Fruit fly (Drosophila melanogaster) whole organism, embryonic: ENCODE data around the gene SCOT.

ENCODE experiments used
- CG10321 ChIP-seq: fragments of 200-800 bp; sonication (Bioruptor generic); IDR thresholded peaks from 2 replicates; pipeline ENCODE4 v1.3.6; 2022; ENCODE audit warnings: missing biosample characterization, missing genetic modification characterization
- CG10654 ChIP-seq: fragments of 200-800 bp; sonication (Bioruptor generic); optimal IDR thresholded peaks from 2 replicates; lab custom pipeline; 2016; ENCODE audit warnings: missing biosample characterization, missing genetic modification characterization
- CG14667 ChIP-seq: fragments of 200-800 bp; sonication (Bioruptor generic); IDR thresholded peaks from 2 replicates; pipeline ENCODE4 v1.3.6; 2022; ENCODE audit warnings: missing biosample characterization, missing genetic modification characterization
- CG14860 ChIP-seq: fragments of 200-800 bp; sonication (Bioruptor generic); IDR thresholded peaks from 3 replicates; pipeline ENCODE4 v1.3.6; 2022; ENCODE audit warnings: missing biosample characterization, missing genetic modification characterization; ENCODE audit not compliant: partially characterized antibody
- CG15696 ChIP-seq: fragments of 200-800 bp; sonication (Bioruptor generic); optimal IDR thresholded peaks from 2 replicates; lab custom pipeline; 2019; ENCODE audit warnings: missing biosample characterization, mild to moderate bottlenecking, missing genetic modification characterization, moderate library complexity
- CG1792 ChIP-seq: fragments of 200-800 bp; sonication (Bioruptor generic); optimal IDR thresholded peaks from 2 replicates; lab custom pipeline; 2016; ENCODE audit warnings: missing biosample characterization, missing genetic modification characterization
- CG18262 ChIP-seq: fragments of 200-800 bp; optimal IDR thresholded peaks from 3 replicates; lab custom pipeline; 2019; ENCODE audit warnings: missing biosample characterization, mild to moderate bottlenecking, missing genetic modification characterization, moderate library complexity
- CG18476 ChIP-seq: fragments of 200-800 bp; sonication (Bioruptor generic); optimal IDR thresholded peaks from 2 replicates; lab custom pipeline; 2016; ENCODE audit warnings: missing biosample characterization, mild to moderate bottlenecking, missing genetic modification characterization
- CG2129 ChIP-seq: fragments of 200-800 bp; sonication (Bioruptor generic); IDR thresholded peaks from 2 replicates; pipeline ENCODE4 v1.3.6; 2022; ENCODE audit warnings: missing biosample characterization, missing genetic modification characterization; ENCODE audit not compliant: partially characterized antibody
- CG34376 ChIP-seq: fragments of 200-800 bp; sonication (Bioruptor generic); optimal IDR thresholded peaks from 2 replicates; lab custom pipeline; 2018; ENCODE audit warnings: missing biosample characterization, mild to moderate bottlenecking, missing genetic modification characterization
- CG4328 ChIP-seq: fragments of 200-800 bp; sonication (Bioruptor generic); optimal IDR thresholded peaks from 3 replicates; lab custom pipeline; 2017; ENCODE audit warnings: missing biosample characterization, missing genetic modification reagents, missing genetic modification characterization
- CG6765 ChIP-seq: fragments of 200-800 bp; sonication (Bioruptor generic); optimal IDR thresholded peaks from 3 replicates; lab custom pipeline; 2017; ENCODE audit warnings: missing biosample characterization, mild to moderate bottlenecking, missing genetic modification characterization
- CG7372 ChIP-seq: fragments of 200-800 bp; sonication (Bioruptor generic); IDR thresholded peaks from 2 replicates; pipeline ENCODE4 v1.3.6; 2022; ENCODE audit warnings: missing biosample characterization, missing genetic modification characterization
- CG8290 ChIP-seq, 3 experiments: fragments of 200-800 bp; sonication (Bioruptor generic); optimal IDR thresholded peaks; 2 replicates each; lab custom pipeline; 2016 to 2019; ENCODE audit warnings: missing biosample characterization in 3 of 3, missing genetic modification characterization in 3 of 3, mild to moderate bottlenecking in 2 of 3, moderate library complexity in 1 of 3
- CG9215 ChIP-seq: fragments of 200-800 bp; sonication (Bioruptor generic); IDR thresholded peaks from 2 replicates; pipeline ENCODE4 v1.3.6; 2022; ENCODE audit warnings: missing biosample characterization, missing genetic modification characterization
- CG9609 ChIP-seq: fragments of 200-800 bp; sonication (Bioruptor generic); optimal IDR thresholded peaks from 3 replicates; lab custom pipeline; 2016; ENCODE audit warnings: missing biosample characterization, missing genetic modification characterization
- CG9876 ChIP-seq: fragments of 200-800 bp; sonication (Bioruptor generic); optimal IDR thresholded peaks from 2 replicates; lab custom pipeline; 2016; ENCODE audit warnings: missing biosample characterization, missing genetic modification characterization
- CG9932 ChIP-seq: fragments of 200-800 bp; sonication (Bioruptor generic); IDR thresholded peaks from 2 replicates; pipeline ENCODE4 v1.3.6; 2022; ENCODE audit warnings: missing biosample characterization, missing genetic modification characterization
- CHES-1-like ChIP-seq: fragments of 200-800 bp; sonication (Bioruptor generic); optimal IDR thresholded peaks from 2 replicates; lab custom pipeline; 2016; ENCODE audit warnings: missing biosample characterization, missing genetic modification characterization
- Gsc ChIP-seq: fragments of 200-800 bp; sonication (Bioruptor generic); IDR thresholded peaks from 2 replicates; pipeline ENCODE4 v1.3.6; 2022; ENCODE audit warnings: missing biosample characterization, missing genetic modification characterization
- Gug ChIP-seq: fragments of 200-800 bp; sonication (Bioruptor generic); IDR thresholded peaks from 4 replicates; pipeline ENCODE4 v1.3.6; 2022; ENCODE audit warnings: missing biosample characterization, missing genetic modification characterization
- H15 ChIP-seq: fragments of 200-800 bp; sonication (Bioruptor generic); IDR thresholded peaks from 3 replicates; pipeline ENCODE4 v1.3.6; 2022; ENCODE audit warnings: missing biosample characterization, missing genetic modification characterization
- Hand ChIP-seq: fragments of 200-800 bp; sonication (Bioruptor generic); optimal IDR thresholded peaks from 2 replicates; lab custom pipeline; 2017; ENCODE audit warnings: mild to moderate bottlenecking, missing biosample characterization, missing genetic modification reagents, missing genetic modification characterization
- MTF-1 ChIP-seq: fragments of 200-800 bp; sonication (Bioruptor generic); optimal IDR thresholded peaks from 2 replicates; lab custom pipeline; 2018; ENCODE audit warnings: missing biosample characterization, mild to moderate bottlenecking, missing genetic modification characterization, borderline replicate concordance
- Neu2 ChIP-seq: fragments of 200-800 bp; sonication (Bioruptor generic); optimal IDR thresholded peaks from 3 replicates; lab custom pipeline; 2016; ENCODE audit warnings: missing biosample characterization, missing genetic modification characterization, borderline replicate concordance
- Nf-YA ChIP-seq: fragments of 200-800 bp; sonication (Bioruptor generic); IDR thresholded peaks from 2 replicates; pipeline ENCODE4 v1.3.6; 2022; ENCODE audit warnings: missing biosample characterization, missing genetic modification characterization
- PHDP ChIP-seq: fragments of 200-800 bp; sonication (Bioruptor generic); optimal IDR thresholded peaks from 3 replicates; lab custom pipeline; 2018; ENCODE audit warnings: missing biosample characterization, mild to moderate bottlenecking, missing genetic modification characterization, moderate library complexity
- Rfx ChIP-seq: fragments of 200-800 bp; sonication (Bioruptor generic); IDR thresholded peaks from 2 replicates; pipeline ENCODE4 v1.3.6; 2022; ENCODE audit warnings: missing biosample characterization, missing genetic modification characterization
- Spps ChIP-seq: fragments of 200-800 bp; sonication (Bioruptor generic); optimal IDR thresholded peaks from 2 replicates; lab custom pipeline; 2018; ENCODE audit warnings: missing biosample characterization, mild to moderate bottlenecking, missing genetic modification characterization
- TFAM ChIP-seq: fragments of 200-800 bp; sonication (Bioruptor generic); optimal IDR thresholded peaks from 2 replicates; lab custom pipeline; 2017; ENCODE audit warnings: missing biosample characterization, missing genetic modification characterization, inconsistent platforms
- al ChIP-seq: fragments of 200-800 bp; sonication (Bioruptor generic); IDR thresholded peaks from 2 replicates; pipeline ENCODE4 v1.3.6; 2022; ENCODE audit warnings: missing biosample characterization, missing genetic modification characterization
- ash1 ChIP-seq: fragments of 200-800 bp; sonication (Bioruptor generic); optimal IDR thresholded peaks from 2 replicates; lab custom pipeline; 2018; ENCODE audit warnings: missing biosample characterization, mild to moderate bottlenecking, missing genetic modification characterization
- bbx ChIP-seq: fragments of 200-800 bp; sonication (Bioruptor generic); IDR thresholded peaks from 2 replicates; pipeline ENCODE4 v1.3.6; 2022; ENCODE audit warnings: missing biosample characterization, missing genetic modification characterization; ENCODE audit not compliant: partially characterized antibody
- dimm ChIP-seq: fragments of 200-800 bp; sonication (Bioruptor generic); IDR thresholded peaks from 2 replicates; pipeline ENCODE4 v1.3.6; 2022; ENCODE audit warnings: missing biosample characterization, missing genetic modification characterization
- emc ChIP-seq: fragments of 200-800 bp; sonication (Bioruptor generic); optimal IDR thresholded peaks from 2 replicates; lab custom pipeline; 2016; ENCODE audit warnings: missing biosample characterization, missing genetic modification characterization
- fd102C ChIP-seq: fragments of 200-800 bp; sonication (Bioruptor generic); optimal IDR thresholded peaks from 2 replicates; lab custom pipeline; 2018; ENCODE audit warnings: missing biosample characterization, mild to moderate bottlenecking, missing genetic modification characterization, moderate library complexity
- gro ChIP-seq: fragments of 200-800 bp; sonication (Bioruptor generic); optimal IDR thresholded peaks from 2 replicates; lab custom pipeline; 2016; ENCODE audit warnings: missing biosample characterization, missing genetic modification characterization
- gsb ChIP-seq: fragments of 200-800 bp; sonication (Bioruptor generic); IDR thresholded peaks from 2 replicates; pipeline ENCODE4 v1.3.6; 2022; ENCODE audit warnings: missing biosample characterization, missing genetic modification characterization
- ham ChIP-seq: fragments of 200-800 bp; sonication (Bioruptor generic); IDR thresholded peaks from 2 replicates; pipeline ENCODE4 v1.3.6; 2022; ENCODE audit warnings: missing biosample characterization, missing genetic modification characterization
- jigr1 ChIP-seq: fragments of 200-800 bp; sonication (Bioruptor generic); IDR thresholded peaks from 3 replicates; pipeline ENCODE4 v1.3.6; 2022; ENCODE audit warnings: missing biosample characterization, missing genetic modification characterization
- jing ChIP-seq: fragments of 200-800 bp; sonication (Bioruptor generic); optimal IDR thresholded peaks from 2 replicates; lab custom pipeline; 2018; ENCODE audit warnings: missing biosample characterization, mild to moderate bottlenecking, missing genetic modification characterization
- lab ChIP-seq: fragments of 200-800 bp; sonication (Bioruptor generic); optimal IDR thresholded peaks from 3 replicates; lab custom pipeline; 2017; ENCODE audit warnings: missing biosample characterization, missing genetic modification characterization, mild to moderate bottlenecking, moderate library complexity, missing genetic modification reagents
- nmo ChIP-seq: fragments of 200-800 bp; sonication (Bioruptor generic); optimal IDR thresholded peaks from 2 replicates; lab custom pipeline; 2018; ENCODE audit warnings: missing biosample characterization, mild to moderate bottlenecking, missing genetic modification characterization, moderate library complexity
- phol ChIP-seq: fragments of 200-800 bp; sonication (Bioruptor generic); optimal IDR thresholded peaks from 3 replicates; lab custom pipeline; 2018; ENCODE audit warnings: missing biosample characterization, mild to moderate bottlenecking, missing genetic modification characterization, moderate library complexity
- rib ChIP-seq: fragments of 200-800 bp; sonication (Bioruptor generic); IDR thresholded peaks from 2 replicates; pipeline ENCODE4 v1.3.6; 2022; ENCODE audit warnings: missing biosample characterization, missing genetic modification characterization
- stc ChIP-seq: fragments of 200-800 bp; sonication (Bioruptor generic); IDR thresholded peaks from 2 replicates; pipeline ENCODE4 v1.3.6; 2022; ENCODE audit warnings: missing biosample characterization, missing genetic modification characterization
- tna ChIP-seq: fragments of 200-800 bp; sonication (Bioruptor generic); IDR thresholded peaks from 2 replicates; pipeline ENCODE4 v1.3.6; 2022; ENCODE audit warnings: missing biosample characterization, missing genetic modification characterization; ENCODE audit not compliant: partially characterized antibody
- vvl ChIP-seq: fragments of 200-800 bp; sonication (Bioruptor generic); IDR thresholded peaks from 2 replicates; pipeline ENCODE4 v1.3.6; 2022; ENCODE audit warnings: missing biosample characterization, missing genetic modification characterization
- zf30C ChIP-seq: fragments of 200-800 bp; sonication (Bioruptor generic); optimal IDR thresholded peaks from 3 replicates; lab custom pipeline; 2018; ENCODE audit warnings: missing biosample characterization, mild to moderate bottlenecking, missing genetic modification characterization
- zfh1 ChIP-seq: fragments of 200-800 bp; sonication (Bioruptor generic); IDR thresholded peaks from 3 replicates; pipeline ENCODE4 v1.3.6; 2022; ENCODE audit warnings: missing biosample characterization, missing genetic modification characterization

Gene SCOT

DNA sequence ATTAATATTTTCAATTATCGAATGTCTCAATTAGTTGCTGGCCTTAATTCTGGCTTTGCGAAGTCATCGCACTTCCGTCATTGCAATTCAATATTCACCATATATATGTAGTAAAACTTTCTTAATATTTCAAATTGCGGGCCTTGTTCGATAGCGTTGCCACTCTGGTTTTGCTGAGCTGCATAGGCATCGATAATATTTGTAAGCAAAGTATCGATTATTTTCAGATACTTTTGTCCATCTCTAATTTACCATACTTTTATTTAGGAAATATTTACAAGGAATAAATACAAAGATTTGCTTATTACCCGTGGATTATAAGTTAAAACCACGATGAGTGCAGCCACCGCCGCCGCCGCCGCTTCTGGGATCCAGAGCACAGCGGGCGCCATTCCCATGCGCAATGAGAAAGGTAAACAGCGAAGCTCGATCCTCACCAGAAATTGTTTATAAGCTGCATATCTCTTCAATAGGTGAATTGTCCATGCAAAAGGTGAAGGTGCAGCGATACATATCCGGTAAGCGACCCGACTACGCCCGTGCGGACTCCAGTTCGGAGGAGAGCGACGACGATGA, 22.0 kb upstream of the SCOT start, which contains the start of gene Mfap1 (continued):
- TF ChIP-seq bbx (peak; percentile 61; the same call in 1 of the 2 replicates), nmo (peak; percentile 26), CG15696 (tag; lab: Kevin White, UChicago) (no peak), stc (GFP tag; lab: Robert Waterston, UW) (no peak), Hand (GFP tag; lab: Kevin White, UChicago) (no peak), vvl (GFP tag; lab: Robert Waterston, UW) (0 out of 2 replicates have a peak, but pooled peaks have one; percentile 28), jigr1 (GFP tag; lab: Robert Waterston, UW) (no peak), zf30C (GFP tag; lab: Kevin White, UChicago) (no peak), al (GFP tag; lab: Robert Waterston, UW) (no peak), CHES-1-like (GFP tag; lab: Kevin White, UChicago) (peak; percentile 8), MTF-1 (no peak), CG14667 (GFP tag; lab: Robert Waterston, UW) (no peak), H15 (no peak), rib (no peak), fd102C (GFP tag; lab: Kevin White, UChicago) (no peak), Gsc (GFP tag; lab: Robert Waterston, UW) (no peak), Nf-YA (GFP tag; lab: Robert Waterston, UW) (no peak), CG1792 (GFP tag; lab: Kevin White, UChicago) (no peak), lab (GFP tag; lab: Kevin White, UChicago) (peak; percentile 13), CG18476 (GFP tag; lab: Kevin White, UChicago) (no peak), zfh1 (GFP tag; lab: Robert Waterston, UW) (peak; percentile 9; the same call in 2 of the 3 replicates), CG10654 (GFP tag; lab: Kevin White, UChicago) (peak; percentile 3), CG4328 (GFP tag; lab: Kevin White, UChicago) (no peak), PHDP (tag; lab: Kevin White, UChicago) (no peak), CG2129 (GFP tag; lab: Robert Waterston, UW) (peak; percentile 35; the same call in 1 of the 2 replicates), CG9609 (no peak), tna (GFP tag; lab: Robert Waterston, UW) (peak; percentile 41; the same call in 1 of the 2 replicates), Rfx (GFP tag; lab: Robert Waterston, UW) (peak; percentile 59), CG34376 (GFP tag; lab: Kevin White, UChicago) (no peak), emc (GFP tag; lab: Kevin White, UChicago) (no peak), ash1 (GFP tag; lab: Kevin White, UChicago) (no peak), gro (peak; percentile 5), CG9215 (GFP tag; lab: Robert Waterston, UW) (no peak), CG6765 (no peak), TFAM (GFP tag; lab: Kevin White, UChicago) (no peak), CG7372 (no peak), CG8290 (GFP tag; optimal IDR thresholded peaks at IDR 0.05; lab: Kevin White, UChicago) (no peak), CG8290 (tag; optimal IDR thresholded peaks at IDR 0.05; lab: Kevin White, UChicago) (no peak), jing (GFP tag; lab: Kevin White, UChicago) (no peak), CG9876 (GFP tag; lab: Kevin White, UChicago) (no peak), Neu2 (no peak), ham (no peak), phol (tag; lab: Kevin White, UChicago) (peak; percentile 30), CG9932 (GFP tag; lab: Robert Waterston, UW) (peak; percentile 29; the same call in 1 of the 2 replicates), Gug (GFP tag; lab: Robert Waterston, UW) (peak; percentile 44; the same call in 1 of the 4 replicates), dimm (GFP tag; lab: Robert Waterston, UW) (no peak), CG18262 (tag; lab: Kevin White, UChicago) (no peak), CG14860 (0 out of 3 replicates have a peak, but pooled peaks have one; percentile 35), Spps (no peak), CG10321 (GFP tag; lab: Robert Waterston, UW) (no peak), gsb (GFP tag; lab: Robert Waterston, UW) (no peak)
